Worm (Caenorhabditis elegans) whole organism, young adult: ENCODE data around the gene C28D4.4.

ENCODE experiments used
- F33H1.4 ChIP-seq: fragments of 200-800 bp; sonication (Bioruptor generic); IDR thresholded peaks from 2 replicates; pipeline ENCODE4 v1.3.6; 2022; ENCODE audit warnings: missing genetic modification reagents, missing genetic modification characterization, missing compliant biosample characterization
- F37B4.10 ChIP-seq: fragments of 200-800 bp; sonication (Bioruptor generic); IDR thresholded peaks from 2 replicates; pipeline ENCODE4 v1.3.6; 2022; ENCODE audit warnings: missing genetic modification characterization, missing compliant biosample characterization
- F39B2.1 ChIP-seq: fragments of 200-800 bp; sonication (Bioruptor generic); IDR thresholded peaks from 2 replicates; pipeline ENCODE4 v1.3.6; 2022; ENCODE audit warnings: missing genetic modification reagents, missing genetic modification characterization, missing compliant biosample characterization
- F49E8.2 ChIP-seq: sonication (generic microtip); optimal IDR thresholded peaks from 3 replicates; lab custom pipeline; 2017; ENCODE audit warnings: missing genetic modification characterization, mild to moderate bottlenecking, missing compliant biosample characterization, antibody characterized with exemption, moderate library complexity; ENCODE audit not compliant: insufficient read depth
- F52B5.7 ChIP-seq: sonication (generic microtip); optimal IDR thresholded peaks from 2 replicates; lab custom pipeline; 2016; ENCODE audit warnings: mild to moderate bottlenecking, missing genetic modification characterization, missing compliant biosample characterization
- F57A8.1 ChIP-seq: fragments of 200-800 bp; sonication (Bioruptor generic); optimal IDR thresholded peaks from 2 replicates; lab custom pipeline; 2018; ENCODE audit warnings: mild to moderate bottlenecking, missing genetic modification characterization, moderate library complexity, missing compliant biosample characterization
- T26A5.8 ChIP-seq: sonication (generic microtip); optimal IDR thresholded peaks from 2 replicates; lab custom pipeline; 2016; ENCODE audit warnings: missing genetic modification characterization, missing compliant biosample characterization
- Y56A3A.18 ChIP-seq: fragments of 200-800 bp; sonication (Bioruptor generic); IDR thresholded peaks from 2 replicates; pipeline ENCODE4 v1.3.6; 2022; ENCODE audit warnings: missing genetic modification reagents, missing genetic modification characterization, missing compliant biosample characterization
- Y95B8A.8 ChIP-seq: fragments of 200-800 bp; sonication (Bioruptor generic); IDR thresholded peaks from 2 replicates; pipeline ENCODE4 v1.3.6; 2022; ENCODE audit warnings: missing genetic modification reagents, missing genetic modification characterization, missing compliant biosample characterization
- akir-1 ChIP-seq: fragments of 200-800 bp; sonication (Bioruptor generic); optimal IDR thresholded peaks from 2 replicates; lab custom pipeline; 2018; ENCODE audit warnings: mild to moderate bottlenecking, missing genetic modification characterization, moderate library complexity, missing compliant biosample characterization
- ama-1 ChIP-seq, 3 experiments: fragments of 150-350 bp in 1 of 3; sonication (generic microtip) in 2 of 3; optimal IDR thresholded peaks; 2 replicates each; lab custom pipeline; 2014 to 2018; ENCODE audit warnings: missing biosample characterization in 2 of 3, missing genetic modification characterization in 2 of 3, missing genetic modification reagents in 2 of 3
- bed-1 ChIP-seq: fragments of 200-800 bp; sonication (Bioruptor generic); IDR thresholded peaks from 2 replicates; pipeline ENCODE4 v1.3.6; 2022; ENCODE audit warnings: missing genetic modification reagents, missing genetic modification characterization, missing compliant biosample characterization
- cebp-2 ChIP-seq: fragments of 200-800 bp; sonication (Bioruptor generic); IDR thresholded peaks from 2 replicates; pipeline ENCODE4 v1.3.6; 2022; ENCODE audit warnings: missing genetic modification characterization, missing compliant biosample characterization
- ceh-100 ChIP-seq: fragments of 200-800 bp; sonication (Bioruptor generic); IDR thresholded peaks from 2 replicates; pipeline ENCODE4 v1.3.6; 2022; ENCODE audit warnings: missing genetic modification reagents, missing genetic modification characterization, missing compliant biosample characterization
- ceh-79 ChIP-seq: sonication (generic microtip); optimal IDR thresholded peaks from 2 replicates; lab custom pipeline; 2017; ENCODE audit warnings: mild to moderate bottlenecking, missing genetic modification characterization, missing compliant biosample characterization
- ceh-91 ChIP-seq: fragments of 200-800 bp; sonication (Bioruptor generic); IDR thresholded peaks from 2 replicates; pipeline ENCODE4 v1.3.6; 2022; ENCODE audit warnings: missing genetic modification reagents, missing genetic modification characterization, missing compliant biosample characterization
- dox-1 ChIP-seq: fragments of 200-800 bp; sonication (Bioruptor generic); IDR thresholded peaks from 2 replicates; pipeline ENCODE4 v1.3.6; 2022; ENCODE audit warnings: missing genetic modification reagents, missing genetic modification characterization, missing compliant biosample characterization
- efl-1 ChIP-seq: fragments of 150-350 bp; optimal IDR thresholded peaks from 2 replicates; lab custom pipeline; 2014; ENCODE audit warnings: missing biosample characterization, missing genetic modification reagents, missing genetic modification characterization
- egrh-3 ChIP-seq: fragments of 200-800 bp; sonication (Bioruptor generic); IDR thresholded peaks from 2 replicates; pipeline ENCODE4 v1.3.6; 2022; ENCODE audit warnings: missing genetic modification reagents, missing genetic modification characterization, missing compliant biosample characterization
- fkh-3 ChIP-seq: sonication (generic microtip); optimal IDR thresholded peaks from 2 replicates; lab custom pipeline; 2016; ENCODE audit warnings: mild to moderate bottlenecking, missing genetic modification characterization, missing compliant biosample characterization
- hmg-1.2 ChIP-seq: fragments of 200-800 bp; sonication (Bioruptor generic); IDR thresholded peaks from 2 replicates; pipeline ENCODE4 v1.3.6; 2022; ENCODE audit warnings: missing genetic modification reagents, missing genetic modification characterization, missing compliant biosample characterization
- lag-1 ChIP-seq: fragments of 200-800 bp; sonication (Bioruptor generic); IDR thresholded peaks from 2 replicates; pipeline ENCODE4 v1.3.6; 2022; ENCODE audit warnings: missing genetic modification reagents, missing genetic modification characterization, missing compliant biosample characterization
- let-526 ChIP-seq: fragments of 200-800 bp; sonication (Bioruptor generic); IDR thresholded peaks from 2 replicates; pipeline ENCODE4 v1.3.6; 2022; ENCODE audit warnings: missing genetic modification reagents, missing genetic modification characterization, missing compliant biosample characterization
- lin-35 ChIP-seq, 3 experiments: fragments of 150-350 bp in 2 of 3; sonication (generic microtip) in 1 of 3; optimal IDR thresholded peaks; 2 replicates each; lab custom pipeline; 2014 to 2018; ENCODE audit warnings: missing biosample characterization in 3 of 3, missing genetic modification characterization in 3 of 3, missing genetic modification reagents in 3 of 3
- lin-40 ChIP-seq: sonication (generic microtip); optimal IDR thresholded peaks from 2 replicates; lab custom pipeline; 2016; ENCODE audit warnings: missing genetic modification characterization, mild to moderate bottlenecking, missing compliant biosample characterization, missing genotype, missing genetic modification reagents
- lir-1 ChIP-seq: fragments of 200-800 bp; sonication (Bioruptor generic); conservative IDR thresholded peaks from 2 replicates; pipeline ENCODE4 v1.3.6; 2022; ENCODE audit warnings: missing genetic modification reagents, missing genetic modification characterization, missing compliant biosample characterization
- lsl-1 ChIP-seq: fragments of 200-800 bp; sonication (Bioruptor generic); optimal IDR thresholded peaks from 2 replicates; lab custom pipeline; 2018; ENCODE audit warnings: mild to moderate bottlenecking, missing genetic modification characterization, moderate library complexity, missing compliant biosample characterization
- madf-6 ChIP-seq: fragments of 200-800 bp; sonication (Bioruptor generic); IDR thresholded peaks from 2 replicates; pipeline ENCODE4 v1.3.6; 2022; ENCODE audit warnings: missing genetic modification reagents, missing genetic modification characterization, missing compliant biosample characterization
- mcd-1 ChIP-seq: fragments of 200-800 bp; sonication (Bioruptor generic); IDR thresholded peaks from 2 replicates; pipeline ENCODE4 v1.3.6; 2022; ENCODE audit warnings: missing genetic modification reagents, missing genetic modification characterization, missing compliant biosample characterization
- mes-4 ChIP-seq: sonication (generic microtip); optimal IDR thresholded peaks from 2 replicates; lab custom pipeline; 2016; ENCODE audit warnings: missing genotype, missing genetic modification characterization, missing compliant biosample characterization
- nhr-27 ChIP-seq: fragments of 200-800 bp; sonication (Bioruptor generic); optimal IDR thresholded peaks from 2 replicates; lab custom pipeline; 2018; ENCODE audit warnings: mild to moderate bottlenecking, missing genetic modification characterization, moderate library complexity, missing compliant biosample characterization
- nhr-90 ChIP-seq: sonication (generic microtip); optimal IDR thresholded peaks from 2 replicates; lab custom pipeline; 2016; ENCODE audit warnings: missing genotype, mild to moderate bottlenecking, missing genetic modification characterization, missing compliant biosample characterization
- repo-1 ChIP-seq: sonication (generic microtip); optimal IDR thresholded peaks from 2 replicates; lab custom pipeline; 2017; ENCODE audit warnings: mild to moderate bottlenecking, missing genetic modification characterization, missing compliant biosample characterization
- rpc-1 ChIP-seq, 2 experiments: fragments of 150-350 bp in 1 of 2; sonication (generic microtip) in 1 of 2; optimal IDR thresholded peaks; 2 replicates each; lab custom pipeline; 2014 to 2018; ENCODE audit warnings: missing biosample characterization in 1 of 2, missing genetic modification characterization in 1 of 2, missing genetic modification reagents in 1 of 2, missing genotype in 1 of 2
- sdz-38 ChIP-seq: sonication (generic microtip); optimal IDR thresholded peaks from 2 replicates; lab custom pipeline; 2016; ENCODE audit warnings: missing genotype, missing genetic modification characterization, missing compliant biosample characterization
- sea-2 ChIP-seq: fragments of 200-800 bp; sonication (Bioruptor generic); IDR thresholded peaks from 2 replicates; pipeline ENCODE4 v1.3.6; 2022; ENCODE audit warnings: missing genetic modification characterization, missing compliant biosample characterization
- snpc-1.3 ChIP-seq: sonication (generic microtip); optimal IDR thresholded peaks from 2 replicates; lab custom pipeline; 2017; ENCODE audit warnings: missing genetic modification characterization, mild to moderate bottlenecking, missing compliant biosample characterization, antibody characterized with exemption, moderate library complexity, missing genotype, missing genetic modification reagents; ENCODE audit not compliant: insufficient read depth
- snpc-4 ChIP-seq, 5 experiments: fragments of 150-350 bp in 1 of 5; sonication (generic microtip) in 4 of 5; optimal IDR thresholded peaks; 2 replicates each; lab custom pipeline; 2014 to 2018; ENCODE audit warnings: missing genetic modification characterization in 5 of 5, missing biosample characterization in 3 of 5, antibody characterized with exemption in 2 of 5, mild to moderate bottlenecking in 2 of 5, missing compliant biosample characterization in 2 of 5, missing genotype in 2 of 5, moderate library complexity in 2 of 5, missing genetic modification reagents in 1 of 5
- tlf-1 ChIP-seq: fragments of 200-800 bp; sonication (Bioruptor generic); optimal IDR thresholded peaks from 2 replicates; lab custom pipeline; 2018; ENCODE audit warnings: mild to moderate bottlenecking, missing genetic modification characterization, missing compliant biosample characterization
- unc-130 ChIP-seq: sonication (generic microtip); optimal IDR thresholded peaks from 2 replicates; lab custom pipeline; 2016; ENCODE audit warnings: missing genetic modification reagents, missing genetic modification characterization, missing compliant biosample characterization
- ztf-28 ChIP-seq: fragments of 200-800 bp; sonication (Bioruptor generic); IDR thresholded peaks from 2 replicates; pipeline ENCODE4 v1.3.6; 2022; ENCODE audit warnings: missing genetic modification reagents, missing genetic modification characterization, missing compliant biosample characterization

C28D4.4 gene

ce11 chrIV:9744905-9745304 lies at the start of gene C28D4.4:
Gene C28D4.4, minus strand, starts transcription at chrIV:9745005.
- TF ChIP-seq lag-1 (GFP tag; lab: Robert Waterston, UW) = no peak
- TF ChIP-seq snpc-4 (GFP tag; optimal IDR thresholded peaks at IDR 0.05; lab: Kevin White, UChicago) = no peak
- TF ChIP-seq snpc-4 (tag; optimal IDR thresholded peaks at IDR 0.05; lab: Kevin White, UChicago) = no peak
- no peak for TF ChIP-seq F37B4.10 (GFP tag; lab: Robert Waterston, UW)
- TF ChIP-seq Y95B8A.8 (GFP tag; lab: Robert Waterston, UW) = no peak
- TF ChIP-seq F39B2.1 = no peak
- no peak for TF ChIP-seq akir-1 (GFP tag; lab: Kevin White, UChicago)
- no peak for TF ChIP-seq lsl-1 (GFP tag; lab: Kevin White, UChicago)
- TF ChIP-seq F33H1.4 (GFP tag; lab: Robert Waterston, UW) = no peak
- TF ChIP-seq dox-1 = no peak
- no peak for TF ChIP-seq efl-1 (GFP tag; lab: Kevin White, UChicago)
- TF ChIP-seq F57A8.1 (GFP tag; lab: Kevin White, UChicago) = no peak
- no peak for TF ChIP-seq Y56A3A.18 (GFP tag; lab: Robert Waterston, UW)

- TF ChIP-seq madf-6 (GFP tag; lab: Robert Waterston, UW) (no peak), lin-35 (GFP tag; optimal IDR thresholded peaks at IDR 0.05; lab: Kevin White, UChicago) (no peak), nhr-90 (tag; lab: Kevin White, UChicago) (no peak), ztf-28 (GFP tag; lab: Robert Waterston, UW) (no peak), F52B5.7 (tag; lab: Kevin White, UChicago) (no peak), rpc-1 (optimal IDR thresholded peaks at IDR 0.05; lab: Kevin White, UChicago) (no peak), rpc-1 (tag; optimal IDR thresholded peaks at IDR 0.05; lab: Kevin White, UChicago) (no peak), lir-1 (GFP tag; lab: Robert Waterston, UW) (no peak), F37B4.10 (GFP tag; lab: Robert Waterston, UW) (no peak), dox-1 (no peak), ceh-91 (no peak)
Observed at ce11 chrIV:9790708-9791107, 45.9 kb upstream of the C28D4.4 start.

ce11 chrIV:9789496-9789895 lies 44.7 kb upstream of the C28D4.4 start, which contains the start of gene T13F2.4:
Gene T13F2.4, plus strand, starts transcription at chrIV:9789796.
- TF ChIP-seq ama-1 (optimal IDR thresholded peaks at IDR 0.05; lab: Kevin White, UChicago) (no peak), ama-1 (GFP tag; optimal IDR thresholded peaks at IDR 0.05; lab: Kevin White, UChicago) (no peak), akir-1 (GFP tag; lab: Kevin White, UChicago) (no peak), ceh-79 (no peak), egrh-3 (GFP tag; lab: Robert Waterston, UW) (no peak), sdz-38 (tag; lab: Kevin White, UChicago) (no peak), lsl-1 (GFP tag; lab: Kevin White, UChicago) (no peak), ceh-100 (no peak), snpc-1.3 (tag; lab: Kevin White, UChicago) (no peak), mcd-1 (no peak)

ce11 chrIV:9784689-9785088 lies 39.9 kb upstream of the C28D4.4 start, which contains the start of gene sre-4:
Gene sre-4, minus strand, starts transcription at chrIV:9784789.
- TF ChIP-seq hmg-1.2 (GFP tag; lab: Robert Waterston, UW) (no peak), tlf-1 (GFP tag; lab: Kevin White, UChicago) (no peak), sea-2 (GFP tag; lab: Robert Waterston, UW) (no peak), unc-130 (no peak), ztf-28 (GFP tag; lab: Robert Waterston, UW) (no peak), let-526 (GFP tag; lab: Robert Waterston, UW) (no peak), repo-1 (no peak), nhr-27 (tag; lab: Kevin White, UChicago) (no peak), F49E8.2 (tag; lab: Kevin White, UChicago) (no peak), lin-40 (tag; lab: Kevin White, UChicago) (no peak), mes-4 (no peak), fkh-3 (tag; lab: Kevin White, UChicago) (no peak), cebp-2 (GFP tag; lab: Robert Waterston, UW) (no peak), bed-1 (GFP tag; lab: Robert Waterston, UW) (no peak), T26A5.8 (tag; lab: Kevin White, UChicago) (no peak)
- TF ChIP-seq, all 124 proteins: peak for 0
